Worm (Caenorhabditis elegans): Measurements from ENCODE around the gene eri-1.
A peak's percentile ranks its signal among the peaks of the same experiment; 100 is the strongest.

The eri-1 gene

DNA sequence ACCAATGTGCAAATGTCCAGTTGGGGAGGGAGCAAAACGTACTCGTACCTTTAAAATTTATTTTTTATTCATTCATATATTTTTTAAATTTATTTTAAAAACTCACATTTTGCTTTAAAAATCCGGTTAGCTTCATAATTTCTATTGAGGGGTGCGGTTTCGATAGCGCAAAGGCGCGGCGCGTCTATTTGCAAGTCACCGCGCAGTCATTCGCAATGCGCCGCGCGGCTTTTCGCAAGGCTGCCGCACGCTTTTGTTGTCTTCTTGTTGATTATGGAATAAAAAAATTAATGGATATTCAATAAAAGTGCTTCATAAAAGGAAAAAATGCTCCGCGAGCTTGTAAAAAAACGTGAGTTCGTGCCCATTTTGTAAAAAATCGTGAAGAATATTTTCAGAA lies 29.5 kb downstream of the eri-1 start, which contains the start of the genes ears-2 and uncp-18 (continued):
- peak; percentile 85 for TF ChIP-seq nhr-102 (tag; optimal IDR thresholded peaks at IDR 0.05)
- TF ChIP-seq fos-1 (tag; optimal IDR thresholded peaks at IDR 0.05), result no peak
- no peak for TF ChIP-seq daf-8 (GFP tag; IDR thresholded peaks at IDR 0.05)
- TF ChIP-seq nhr-6 (tag; optimal IDR thresholded peaks at IDR 0.05), result peak; percentile 87
- TF ChIP-seq nhr-237 (tag; optimal IDR thresholded peaks at IDR 0.05), result no peak
- no peak for TF ChIP-seq mxl-2 (GFP tag; conservative IDR thresholded peaks at IDR 0.05)
- TF ChIP-seq Y105C5A.15 (GFP tag; IDR thresholded peaks at IDR 0.05), result peak; percentile 89
- TF ChIP-seq hlh-30 (tag; optimal IDR thresholded peaks at IDR 0.05; ENCODE audit: insufficient read depth), result peak; percentile 71
- TF ChIP-seq vab-7 (GFP tag; IDR thresholded peaks at IDR 0.05), result peak; percentile 98
- peak; percentile 55 for TF ChIP-seq R02D3.7 (tag; optimal IDR thresholded peaks at IDR 0.05)
- peak; percentile 74 for TF ChIP-seq nhr-77 (tag; optimal IDR thresholded peaks at IDR 0.05)
- peak; percentile 75 for TF ChIP-seq lin-29 (GFP tag; IDR thresholded peaks at IDR 0.05)
- TF ChIP-seq mxl-3 (GFP tag; optimal IDR thresholded peaks at IDR 0.05), result peak; percentile 84
- TF ChIP-seq hif-1 (tag; optimal IDR thresholded peaks at IDR 0.05), result peak; percentile 1 to 92
- TF ChIP-seq F49E8.2 (tag; optimal IDR thresholded peaks at IDR 0.05; ENCODE audit: borderline replicate concordance), result peak; percentile 55
- peak; percentile 71 for TF ChIP-seq dmd-6 (GFP tag; IDR thresholded peaks at IDR 0.05)
- TF ChIP-seq mep-1 (tag; optimal IDR thresholded peaks at IDR 0.05), result peak; percentile 98
- peak; percentile 94 for TF ChIP-seq duxl-1 (tag; optimal IDR thresholded peaks at IDR 0.05; ENCODE audit: poor library complexity)
- TF ChIP-seq T26A8.4 (GFP tag; IDR thresholded peaks at IDR 0.05), result peak; percentile 90

DNA sequence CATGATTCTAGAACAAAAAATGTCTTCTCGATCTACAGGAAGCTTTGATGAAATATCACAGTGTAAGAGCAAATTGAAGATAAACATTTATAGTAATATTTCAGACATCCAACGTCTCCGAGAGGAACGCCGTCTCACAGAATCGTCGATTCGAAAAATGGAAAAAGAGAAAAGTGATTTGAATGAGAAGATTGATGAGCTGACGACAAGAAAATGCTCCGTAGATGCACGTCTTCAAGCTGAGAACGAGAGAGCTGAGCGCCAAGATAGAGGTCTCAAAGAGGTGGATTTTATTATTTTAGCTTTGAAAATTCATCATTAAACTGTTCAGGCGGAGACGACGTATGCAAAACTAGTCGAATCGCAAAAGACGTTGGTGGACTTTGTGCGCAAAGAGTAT lies 31.7 kb downstream of the eri-1 start, which contains the start of gene ssna-1:
ssna-1 (plus strand) TSS at position 12 of the 400 bp plus-strand sequence.
- TF ChIP-seq mes-2 (tag; optimal IDR thresholded peaks at IDR 0.05; ENCODE audit: poor library complexity, severe bottlenecking), result peak; percentile 32
- peak in 1 of 2 experiments; percentile 85 for TF ChIP-seq unc-62 (GFP tag; optimal IDR thresholded peaks at IDR 0.05 in 1 of 2)
- TF ChIP-seq unc-62 (tag; optimal IDR thresholded peaks at IDR 0.05), result no peak
- peak; percentile 22 for TF ChIP-seq aha-1 (tag)
- TF ChIP-seq zip-2 (tag; optimal IDR thresholded peaks at IDR 0.05), result no peak
- TF ChIP-seq daf-8 (GFP tag; IDR thresholded peaks at IDR 0.05), result no peak
- TF ChIP-seq daf-16 (GFP tag; optimal IDR thresholded peaks at IDR 0.05), result no peak
- peak; percentile 0 for TF ChIP-seq daf-16 (tag; optimal IDR thresholded peaks at IDR 0.05)
- no peak for TF ChIP-seq zfp-3 (GFP tag; conservative IDR thresholded peaks at IDR 0.05)

DNA sequence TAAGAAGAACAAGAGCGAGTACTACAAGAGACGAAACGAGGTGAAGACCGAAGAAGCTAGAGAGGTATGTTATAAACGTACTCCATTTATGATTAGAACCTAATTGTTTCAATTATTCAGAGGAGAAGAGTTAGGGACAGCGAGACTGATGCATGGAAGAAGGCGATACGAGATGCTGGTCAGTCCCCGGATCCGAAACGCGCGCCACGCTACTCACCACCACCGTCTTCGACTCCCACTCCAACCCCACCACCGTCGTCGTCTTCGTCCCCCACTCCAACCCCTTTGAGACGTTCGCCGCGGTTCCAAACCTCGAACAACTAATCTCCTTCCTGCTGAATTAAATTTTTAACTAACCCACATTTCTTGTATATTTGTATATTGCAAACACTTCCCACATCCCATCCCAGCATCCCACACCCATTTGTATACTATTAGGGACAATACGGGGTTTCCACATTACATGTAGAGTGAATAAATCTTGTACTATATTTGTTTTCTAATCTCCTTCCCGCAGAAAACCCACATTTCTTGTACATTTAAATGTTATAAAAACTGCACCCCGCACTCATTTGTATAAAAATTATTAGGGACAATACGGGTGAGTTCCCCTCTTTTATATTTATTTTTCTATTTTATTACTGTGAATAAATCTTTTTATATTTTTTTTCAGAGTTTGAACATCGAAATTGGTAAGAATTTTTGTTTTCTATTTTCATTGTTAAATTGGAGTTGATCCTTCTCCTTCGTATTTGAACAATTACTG lies 32.3 kb downstream of the eri-1 start:
- TF ChIP-seq egl-43 (GFP tag; IDR thresholded peaks at IDR 0.05) (peak; percentile 71; the same call in 1 of the 2 replicates), ztf-7 (tag; optimal IDR thresholded peaks at IDR 0.05) (no peak), lin-38 (GFP tag; IDR thresholded peaks at IDR 0.05) (peak; percentile 49), ceh-44 (GFP tag; IDR thresholded peaks at IDR 0.05) (no peak), hlh-11 (tag; optimal IDR thresholded peaks at IDR 0.05) (no peak), snpc-1.2 (GFP tag; IDR thresholded peaks at IDR 0.05) (peak; percentile 65; the same call in 1 of the 2 replicates), unc-130 (GFP tag; optimal IDR thresholded peaks at IDR 0.05) (peak; percentile 14), unc-39 (tag; optimal IDR thresholded peaks at IDR 0.05) (no peak), ceh-62 (tag; optimal IDR thresholded peaks at IDR 0.05) (no peak), R02D3.7 (tag; optimal IDR thresholded peaks at IDR 0.05) (no peak), mep-1 (tag; optimal IDR thresholded peaks at IDR 0.05) (no peak), Y48G9A.11 (GFP tag; IDR thresholded peaks at IDR 0.05) (0 out of 2 replicates have a peak, but pooled peaks have one; percentile 12), ctbp-1 (GFP tag; IDR thresholded peaks at IDR 0.05) (0 out of 2 replicates have a peak, but pooled peaks have one; percentile 11), pha-4 (GFP tag; IDR thresholded peaks at IDR 0.05) (peak; percentile 32; the same call in 1 of the 2 replicates), pha-4 (tag; optimal IDR thresholded peaks at IDR 0.05) (no peak), dmd-9 (GFP tag; IDR thresholded peaks at IDR 0.05) (no peak), set-16 (GFP tag; IDR thresholded peaks at IDR 0.05) (peak; percentile 80), T20F7.1 (GFP tag; optimal IDR thresholded peaks at IDR 0.05) (peak; percentile 7), F37D6.2 (tag; optimal IDR thresholded peaks at IDR 0.05) (no peak), nhr-10 (tag; optimal IDR thresholded peaks at IDR 0.05) (no peak), ceh-20 (GFP tag; IDR thresholded peaks at IDR 0.05) (no peak), nhr-77 (tag; optimal IDR thresholded peaks at IDR 0.05) (no peak)

Measured in whole organism, L4 larva.